Worm (Caenorhabditis elegans): ENCODE measurements around the gene tbg-1.

ce11 chrIII:9664484-9665221 lies 35.7 kb upstream of the tbg-1 start:
- TF ChIP-seq W03F9.2 (tag; optimal IDR thresholded peaks at IDR 0.05) = no peak
- peak; percentile 21 for TF ChIP-seq him-1 (tag; optimal IDR thresholded peaks at IDR 0.05)
- no peak for TF ChIP-seq dao-5 (tag; optimal IDR thresholded peaks at IDR 0.05)
